ENCODE assay signal across 1 fruit fly cellular context in the genomic region with DNA sequence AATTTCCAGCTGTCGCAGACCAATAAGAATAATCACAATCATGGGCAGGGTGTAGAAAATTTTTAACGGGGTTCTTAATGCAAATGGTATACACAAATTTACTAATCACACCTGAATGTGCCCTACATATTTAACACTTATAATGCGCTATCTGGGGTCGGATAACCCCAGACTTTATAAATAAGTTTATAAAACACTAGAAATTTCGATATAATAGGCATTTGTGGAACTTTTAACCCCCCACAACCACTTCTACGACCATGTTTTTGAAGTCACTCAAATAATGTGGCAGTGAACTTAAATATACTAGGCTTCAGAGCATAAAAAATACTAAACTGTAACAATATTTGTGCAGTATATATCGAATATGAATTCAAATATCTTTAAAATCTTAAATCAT.
TF ChIP-seq lines count a peak whose summit lies in the region.

A gene (minus strand): TSS at position 264 of the 400 bp plus-strand sequence.

TF ChIP-seq in whole organism, embryonic, 481 proteins besides CTCF, POLR2A, EP300 and RAD21 (continued from another document and continues in another):
- TF ChIP-seq Tbp (GFP tag; optimal IDR thresholded peaks at IDR 0.05; lab: Kevin White, UChicago): no peak
- peak; percentile 94 for TF ChIP-seq CG43689 (GFP tag; IDR thresholded peaks at IDR 0.05; lab: Robert Waterston, UW)
- peak; percentile 96 for TF ChIP-seq CG1529 (GFP tag; optimal IDR thresholded peaks at IDR 0.05; lab: Kevin White, UChicago)
- peak; percentile 98 for TF ChIP-seq CG7372 (GFP tag; IDR thresholded peaks at IDR 0.05; lab: Robert Waterston, UW)
- peak; percentile 75 for TF ChIP-seq CG7745 (tag; optimal IDR thresholded peaks at IDR 0.05; lab: Kevin White, UChicago)
- TF ChIP-seq corto (GFP tag; optimal IDR thresholded peaks at IDR 0.05; lab: Kevin White, UChicago): peak; percentile 96
- TF ChIP-seq CG3726 (GFP tag; IDR thresholded peaks at IDR 0.05; lab: Robert Waterston, UW): peak; percentile 93
- TF ChIP-seq Sox100B (GFP tag; optimal IDR thresholded peaks at IDR 0.05; lab: Kevin White, UChicago): peak; percentile 95
- no peak for TF ChIP-seq pan (optimal IDR thresholded peaks at IDR 0.05; lab: Kevin White, UChicago)
- TF ChIP-seq pan (GFP tag; optimal IDR thresholded peaks at IDR 0.05 in 1 of 2, IDR thresholded peaks at IDR 0.05 in 1 of 2): peak in 1 of 2 experiments; percentile 98
- no peak for TF ChIP-seq CG1832 (GFP tag; optimal IDR thresholded peaks at IDR 0.05; lab: Kevin White, UChicago)
- peak; percentile 97 for TF ChIP-seq CG4854 (GFP tag; optimal IDR thresholded peaks at IDR 0.05; lab: Kevin White, UChicago)
- peak; percentile 99 for TF ChIP-seq CG12659 (GFP tag; optimal IDR thresholded peaks at IDR 0.05; lab: Kevin White, UChicago)
- TF ChIP-seq gro (GFP tag; optimal IDR thresholded peaks at IDR 0.05; lab: Kevin White, UChicago): peak; percentile 98
- peak; percentile 98 for TF ChIP-seq Camta (GFP tag; optimal IDR thresholded peaks at IDR 0.05; lab: Kevin White, UChicago)
- peak; percentile 94 for TF ChIP-seq D19A (tag; optimal IDR thresholded peaks at IDR 0.05; lab: Kevin White, UChicago)
- TF ChIP-seq phol (tag; optimal IDR thresholded peaks at IDR 0.05; lab: Kevin White, UChicago): peak; percentile 97
- TF ChIP-seq Doc3 (GFP tag; IDR thresholded peaks at IDR 0.05; lab: Robert Waterston, UW; ENCODE audit: partially characterized antibody): 0 out of 3 replicates have a peak, but pooled peaks have one; percentile 23
- TF ChIP-seq Fer2 (tag; optimal IDR thresholded peaks at IDR 0.05; lab: Kevin White, UChicago): peak; percentile 98
- peak; percentile 95 for TF ChIP-seq gsb (GFP tag; IDR thresholded peaks at IDR 0.05; lab: Robert Waterston, UW)
- TF ChIP-seq B-H1 (GFP tag; IDR thresholded peaks at IDR 0.05; lab: Robert Waterston, UW): peak; percentile 95
- peak; percentile 98 for TF ChIP-seq mirr (GFP tag; optimal IDR thresholded peaks at IDR 0.05; lab: Kevin White, UChicago)
- TF ChIP-seq H15 (GFP tag; IDR thresholded peaks at IDR 0.05; lab: Robert Waterston, UW): peak; percentile 96
- TF ChIP-seq crc (GFP tag; optimal IDR thresholded peaks at IDR 0.05; lab: Kevin White, UChicago): peak; percentile 97
- peak; percentile 93 for TF ChIP-seq Bdp1 (GFP tag; optimal IDR thresholded peaks at IDR 0.05; lab: Kevin White, UChicago)
- TF ChIP-seq HHEX (GFP tag; optimal IDR thresholded peaks at IDR 0.05; lab: Kevin White, UChicago): peak; percentile 98
- peak; percentile 86 for TF ChIP-seq Lim3 (GFP tag; IDR thresholded peaks at IDR 0.05; lab: Robert Waterston, UW)
- peak; percentile 85 for TF ChIP-seq gt (GFP tag; IDR thresholded peaks at IDR 0.05; lab: Robert Waterston, UW)
- peak; percentile 95 for TF ChIP-seq CG1792 (GFP tag; optimal IDR thresholded peaks at IDR 0.05; lab: Kevin White, UChicago)
- TF ChIP-seq cwo (GFP tag; optimal IDR thresholded peaks at IDR 0.05; lab: Kevin White, UChicago): peak; percentile 96
- peak; percentile 94 for TF ChIP-seq CG7987 (GFP tag; optimal IDR thresholded peaks at IDR 0.05; lab: Kevin White, UChicago)
- TF ChIP-seq sim (GFP tag; IDR thresholded peaks at IDR 0.05; lab: Robert Waterston, UW): peak; percentile 88; the same call in 1 of the 2 replicates
- TF ChIP-seq Meics (GFP tag; optimal IDR thresholded peaks at IDR 0.05; lab: Kevin White, UChicago): peak; percentile 98
- TF ChIP-seq CG4360 (GFP tag; IDR thresholded peaks at IDR 0.05; lab: Robert Waterston, UW): peak; percentile 47
- no peak for TF ChIP-seq prd (optimal IDR thresholded peaks at IDR 0.05; lab: Kevin White, UChicago)
- peak; percentile 99 for TF ChIP-seq prd (GFP tag; IDR thresholded peaks at IDR 0.05; lab: Robert Waterston, UW)
- peak; percentile 96 for TF ChIP-seq HLH3B (GFP tag; IDR thresholded peaks at IDR 0.05; lab: Robert Waterston, UW)
- no peak for TF ChIP-seq Lpt (GFP tag; optimal IDR thresholded peaks at IDR 0.05; lab: Kevin White, UChicago)
- peak; percentile 99 for TF ChIP-seq NfI (GFP tag; optimal IDR thresholded peaks at IDR 0.05; lab: Kevin White, UChicago)
- TF ChIP-seq Ets97D (GFP tag; optimal IDR thresholded peaks at IDR 0.05; lab: Kevin White, UChicago): peak; percentile 94
- peak; percentile 95 for TF ChIP-seq CG7271 (tag; optimal IDR thresholded peaks at IDR 0.05; lab: Kevin White, UChicago)
- TF ChIP-seq ap (GFP tag; IDR thresholded peaks at IDR 0.05; lab: Robert Waterston, UW): peak; percentile 92
- TF ChIP-seq CG4730 (GFP tag; IDR thresholded peaks at IDR 0.05; lab: Robert Waterston, UW): peak; percentile 95
- TF ChIP-seq Oli (tag; optimal IDR thresholded peaks at IDR 0.05; lab: Kevin White, UChicago): peak; percentile 98
- TF ChIP-seq CG4282 (GFP tag; optimal IDR thresholded peaks at IDR 0.05; lab: Kevin White, UChicago): peak; percentile 94
- peak; percentile 93 for TF ChIP-seq CG8290 (GFP tag; optimal IDR thresholded peaks at IDR 0.05; lab: Kevin White, UChicago)
- TF ChIP-seq CG8290 (tag; optimal IDR thresholded peaks at IDR 0.05; lab: Kevin White, UChicago): peak; percentile 90 to 97
- TF ChIP-seq CG14441 (GFP tag; IDR thresholded peaks at IDR 0.05; lab: Robert Waterston, UW): peak; percentile 97
- TF ChIP-seq fd3F (GFP tag; optimal IDR thresholded peaks at IDR 0.05; lab: Kevin White, UChicago): peak; percentile 98
- peak; percentile 99 for TF ChIP-seq row (GFP tag; IDR thresholded peaks at IDR 0.05; lab: Robert Waterston, UW)
- TF ChIP-seq Nf-YB (GFP tag; optimal IDR thresholded peaks at IDR 0.05; lab: Kevin White, UChicago): peak; percentile 89
- peak; percentile 99 for TF ChIP-seq HmgZ (tag; optimal IDR thresholded peaks at IDR 0.05; lab: Kevin White, UChicago)
- peak; percentile 96 for TF ChIP-seq CG8765 (GFP tag; IDR thresholded peaks at IDR 0.05; lab: Robert Waterston, UW)
- peak; percentile 59 for TF ChIP-seq pzg (GFP tag; optimal IDR thresholded peaks at IDR 0.05; lab: Kevin White, UChicago)
- TF ChIP-seq bcd (GFP tag; optimal IDR thresholded peaks at IDR 0.05; lab: Kevin White, UChicago): peak; percentile 98
- no peak for TF ChIP-seq hth (optimal IDR thresholded peaks at IDR 0.05; lab: Kevin White, UChicago)
- peak; percentile 96 for TF ChIP-seq CG11085 (GFP tag; IDR thresholded peaks at IDR 0.05; lab: Robert Waterston, UW)
- TF ChIP-seq chn (GFP tag; optimal IDR thresholded peaks at IDR 0.05; lab: Kevin White, UChicago): peak; percentile 99
- TF ChIP-seq gcm (GFP tag; optimal IDR thresholded peaks at IDR 0.05; lab: Kevin White, UChicago): peak; percentile 98
- TF ChIP-seq CG14710 (tag; optimal IDR thresholded peaks at IDR 0.05; lab: Kevin White, UChicago): peak; percentile 97
- TF ChIP-seq CG2678 (tag; optimal IDR thresholded peaks at IDR 0.05; lab: Kevin White, UChicago): peak; percentile 99
- TF ChIP-seq inv (GFP tag; IDR thresholded peaks at IDR 0.05; lab: Robert Waterston, UW; ENCODE audit: partially characterized antibody): peak; percentile 33; the same call in 1 of the 2 replicates
- peak; percentile 98 for TF ChIP-seq CG10209 (GFP tag; optimal IDR thresholded peaks at IDR 0.05; lab: Kevin White, UChicago)
- peak; percentile 96 for TF ChIP-seq nerfin-1 (tag; optimal IDR thresholded peaks at IDR 0.05; lab: Kevin White, UChicago)
- TF ChIP-seq ro (GFP tag; IDR thresholded peaks at IDR 0.05; lab: Robert Waterston, UW): peak; percentile 89
- peak; percentile 97 for TF ChIP-seq tin (GFP tag; optimal IDR thresholded peaks at IDR 0.05; lab: Kevin White, UChicago)
- peak; percentile 100 for TF ChIP-seq Med (GFP tag; lab: Kevin White, UChicago)
- TF ChIP-seq Chrac-16 (GFP tag; optimal IDR thresholded peaks at IDR 0.05; lab: Kevin White, UChicago): peak; percentile 99
- TF ChIP-seq CG42726 (GFP tag; IDR thresholded peaks at IDR 0.05; lab: Robert Waterston, UW; ENCODE audit: partially characterized antibody): no peak
- TF ChIP-seq Side (GFP tag; optimal IDR thresholded peaks at IDR 0.05; lab: Kevin White, UChicago): peak; percentile 98
- TF ChIP-seq sens-2 (GFP tag; IDR thresholded peaks at IDR 0.05; lab: Robert Waterston, UW): peak; percentile 81
- no peak; the same call in 1 of the 2 replicates for TF ChIP-seq dan (GFP tag; IDR thresholded peaks at IDR 0.05; lab: Robert Waterston, UW)
- TF ChIP-seq MTF-1 (GFP tag; optimal IDR thresholded peaks at IDR 0.05; lab: Kevin White, UChicago; ENCODE audit: borderline replicate concordance): peak; percentile 94
- TF ChIP-seq CG30403 (GFP tag; optimal IDR thresholded peaks at IDR 0.05; lab: Kevin White, UChicago): peak; percentile 99
- peak; percentile 40; the same call in 1 of the 2 replicates for TF ChIP-seq amos (GFP tag; IDR thresholded peaks at IDR 0.05; lab: Robert Waterston, UW; ENCODE audit: partially characterized antibody)
- TF ChIP-seq jumu (GFP tag; optimal IDR thresholded peaks at IDR 0.05; lab: Kevin White, UChicago): peak; percentile 98
- peak; percentile 93 for TF ChIP-seq wek (GFP tag; optimal IDR thresholded peaks at IDR 0.05; lab: Kevin White, UChicago)
- TF ChIP-seq lmd (GFP tag; IDR thresholded peaks at IDR 0.05; lab: Robert Waterston, UW): peak; percentile 99
- peak; percentile 97 for TF ChIP-seq CG10366 (GFP tag; IDR thresholded peaks at IDR 0.05; lab: Robert Waterston, UW)
- TF ChIP-seq HmgD (GFP tag; optimal IDR thresholded peaks at IDR 0.05; lab: Kevin White, UChicago): peak; percentile 97
- peak; percentile 98; the same call in 2 of the 3 replicates for TF ChIP-seq CG34422 (GFP tag; IDR thresholded peaks at IDR 0.05; lab: Robert Waterston, UW)
- TF ChIP-seq lov (optimal IDR thresholded peaks at IDR 0.05; lab: Kevin White, UChicago): no peak
- TF ChIP-seq lov (GFP tag; IDR thresholded peaks at IDR 0.05; lab: Robert Waterston, UW): peak; percentile 94
- TF ChIP-seq CG31224 (GFP tag; IDR thresholded peaks at IDR 0.05; lab: Robert Waterston, UW): peak; percentile 96
- TF ChIP-seq mld (GFP tag; IDR thresholded peaks at IDR 0.05; lab: Robert Waterston, UW; ENCODE audit: partially characterized antibody): no peak
- TF ChIP-seq CG2202 (tag; optimal IDR thresholded peaks at IDR 0.05; lab: Kevin White, UChicago): peak; percentile 98
- peak; percentile 97 to 98 for TF ChIP-seq chif (GFP tag; optimal IDR thresholded peaks at IDR 0.05; lab: Kevin White, UChicago)
- TF ChIP-seq CG6791 (GFP tag; IDR thresholded peaks at IDR 0.05; lab: Robert Waterston, UW; ENCODE audit: partially characterized antibody): no peak
- peak; percentile 96 for TF ChIP-seq da (GFP tag; optimal IDR thresholded peaks at IDR 0.05; lab: Kevin White, UChicago)
- peak; percentile 97 for TF ChIP-seq CG17568 (GFP tag; optimal IDR thresholded peaks at IDR 0.05; lab: Kevin White, UChicago)
- no peak; the same call in none of the 2 replicates for TF ChIP-seq vvl (GFP tag; IDR thresholded peaks at IDR 0.05; lab: Robert Waterston, UW)
- TF ChIP-seq Neu2 (GFP tag; optimal IDR thresholded peaks at IDR 0.05; lab: Kevin White, UChicago; ENCODE audit: borderline replicate concordance): peak; percentile 86
- peak; percentile 97 for TF ChIP-seq CG4617 (GFP tag; optimal IDR thresholded peaks at IDR 0.05; lab: Kevin White, UChicago; ENCODE audit: borderline replicate concordance)
- peak; percentile 94 for TF ChIP-seq ham (GFP tag; IDR thresholded peaks at IDR 0.05; lab: Robert Waterston, UW)
- TF ChIP-seq Hsf (GFP tag; optimal IDR thresholded peaks at IDR 0.05; lab: Kevin White, UChicago): peak; percentile 99
- TF ChIP-seq CG12299 (tag; optimal IDR thresholded peaks at IDR 0.05; lab: Kevin White, UChicago): peak; percentile 98
- peak; percentile 86 for TF ChIP-seq CG17802 (tag; optimal IDR thresholded peaks at IDR 0.05; lab: Kevin White, UChicago)
- TF ChIP-seq Ravus (GFP tag; IDR thresholded peaks at IDR 0.05; lab: Robert Waterston, UW): peak; percentile 89
- TF ChIP-seq eve (GFP tag; optimal IDR thresholded peaks at IDR 0.05; lab: Kevin White, UChicago): no peak
- TF ChIP-seq ftz-f1 (GFP tag; optimal IDR thresholded peaks at IDR 0.05; lab: Kevin White, UChicago): peak; percentile 73
- peak; percentile 98 for TF ChIP-seq CG4424 (GFP tag; optimal IDR thresholded peaks at IDR 0.05; lab: Kevin White, UChicago)
- peak; percentile 60 for TF ChIP-seq zf30C (GFP tag; optimal IDR thresholded peaks at IDR 0.05; lab: Kevin White, UChicago)
- peak; percentile 96 for TF ChIP-seq CG12155 (GFP tag; optimal IDR thresholded peaks at IDR 0.05; lab: Kevin White, UChicago)
- peak; percentile 95 for TF ChIP-seq trem (tag; optimal IDR thresholded peaks at IDR 0.05; lab: Kevin White, UChicago)
- TF ChIP-seq Poxn (GFP tag; IDR thresholded peaks at IDR 0.05; lab: Robert Waterston, UW): peak; percentile 95
- peak; percentile 94 for TF ChIP-seq sd (tag; optimal IDR thresholded peaks at IDR 0.05; lab: Kevin White, UChicago)
- peak; percentile 98 for TF ChIP-seq Hmr (GFP tag; optimal IDR thresholded peaks at IDR 0.05; lab: Kevin White, UChicago)
- peak; percentile 97 for TF ChIP-seq en (GFP tag; optimal IDR thresholded peaks at IDR 0.05; lab: Kevin White, UChicago)
- peak; percentile 98 for TF ChIP-seq CG1233 (GFP tag; optimal IDR thresholded peaks at IDR 0.05; lab: Kevin White, UChicago)
- TF ChIP-seq kni (GFP tag; optimal IDR thresholded peaks at IDR 0.05; lab: Kevin White, UChicago): peak; percentile 90
- peak; percentile 99 for TF ChIP-seq CG10543 (GFP tag; optimal IDR thresholded peaks at IDR 0.05; lab: Kevin White, UChicago)
- peak; percentile 89 for TF ChIP-seq CG2116 (GFP tag; optimal IDR thresholded peaks at IDR 0.05; lab: Kevin White, UChicago)
- TF ChIP-seq CG6175 (GFP tag; IDR thresholded peaks at IDR 0.05; lab: Robert Waterston, UW): peak; percentile 96
- peak; percentile 52 to 91 for TF ChIP-seq insv (GFP tag; optimal IDR thresholded peaks at IDR 0.05; lab: Kevin White, UChicago)
- no peak for TF ChIP-seq yki (optimal IDR thresholded peaks at IDR 0.05; lab: Kevin White, UChicago)
- peak; percentile 96 for TF ChIP-seq CG4820 (GFP tag; optimal IDR thresholded peaks at IDR 0.05; lab: Kevin White, UChicago)
- no peak for TF ChIP-seq hbn (GFP tag; IDR thresholded peaks at IDR 0.05; lab: Robert Waterston, UW; ENCODE audit: partially characterized antibody)
- TF ChIP-seq CG3847 (GFP tag; IDR thresholded peaks at IDR 0.05; lab: Robert Waterston, UW): peak; percentile 98
- TF ChIP-seq unpg (GFP tag; optimal IDR thresholded peaks at IDR 0.05; lab: Kevin White, UChicago): peak; percentile 99
- TF ChIP-seq CG6765 (GFP tag; optimal IDR thresholded peaks at IDR 0.05; lab: Kevin White, UChicago): peak; percentile 97
- TF ChIP-seq Dip2 (GFP tag; IDR thresholded peaks at IDR 0.05; lab: Robert Waterston, UW): peak; percentile 64
- TF ChIP-seq gcm2 (GFP tag; optimal IDR thresholded peaks at IDR 0.05; lab: Kevin White, UChicago): peak; percentile 96
- peak; percentile 98 for TF ChIP-seq so (GFP tag; IDR thresholded peaks at IDR 0.05; lab: Robert Waterston, UW)
- no peak for TF ChIP-seq cad (GFP tag; optimal IDR thresholded peaks at IDR 0.05; lab: Kevin White, UChicago)
- TF ChIP-seq fd96Cb (tag; optimal IDR thresholded peaks at IDR 0.05; lab: Kevin White, UChicago): peak; percentile 96
